Worm (Caenorhabditis elegans) whole organism, L4/young adult: ENCODE results near the gene C14A4.8.

ENCODE experiments used
- W03F9.2 ChIP-seq: fragments of 150-350 bp; optimal IDR thresholded peaks from 2 replicates; lab custom pipeline; 2014; ENCODE audit warnings: missing biosample characterization, missing genetic modification characterization
- him-1 ChIP-seq: sonication (generic microtip); optimal IDR thresholded peaks from 2 replicates; lab custom pipeline; 2016; ENCODE audit warnings: missing genotype, missing genetic modification reagents, missing genetic modification characterization, missing compliant biosample characterization

- peak; percentile 100 for TF ChIP-seq him-1 (tag; lab: Kevin White, UChicago)
- peak; percentile 99 for TF ChIP-seq W03F9.2 (tag; lab: Kevin White, UChicago)
Measured at ce11 chrII:10563368-10563767, 34.6 kb downstream of the C14A4.8 start, which contains the start of gene cdc-48.1.
